Worm (Caenorhabditis elegans) whole organism, L4 larva: ENCODE data around the gene Y37H2A.10.

Experiments
- ZK546.5 ChIP-seq, 2 experiments: sonication (generic microtip); optimal IDR thresholded peaks; 2 replicates each; lab custom pipeline; 2017; ENCODE audit warnings: missing biosample characterization in 2 of 2, missing genetic modification characterization in 2 of 2
- nhr-28 ChIP-seq: fragments of 150-350 bp; optimal IDR thresholded peaks from 2 replicates; lab custom pipeline; 2014; ENCODE audit warnings: missing biosample characterization, missing genetic modification characterization

DNA sequence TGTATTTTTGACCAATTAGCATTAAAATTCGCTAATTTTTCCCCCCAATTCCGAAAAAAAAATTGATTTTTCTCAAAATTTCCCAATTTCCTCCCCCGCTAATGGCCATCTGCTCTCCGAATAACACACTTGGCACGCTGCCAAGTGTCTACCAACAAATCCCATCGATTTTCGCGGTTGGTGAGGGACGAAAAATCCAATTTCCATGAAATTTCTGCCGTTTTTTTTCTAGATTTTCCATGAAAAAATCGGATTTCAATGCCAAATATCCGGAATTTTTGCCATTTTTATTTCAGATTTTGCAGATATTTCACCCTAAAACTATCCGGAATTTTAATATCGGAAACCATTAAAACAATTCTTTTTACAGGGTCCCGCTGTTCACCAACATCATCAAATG, 29.3 kb upstream of the Y37H2A.10 start:
- TF ChIP-seq nhr-28 (tag; lab: Kevin White, UChicago): no peak
- TF ChIP-seq ZK546.5 (tag; optimal IDR thresholded peaks at IDR 0.05; lab: Kevin White, UChicago): no peak
